Worm (Caenorhabditis elegans): Measurements from ENCODE around the gene C17H11.6.

DNA sequence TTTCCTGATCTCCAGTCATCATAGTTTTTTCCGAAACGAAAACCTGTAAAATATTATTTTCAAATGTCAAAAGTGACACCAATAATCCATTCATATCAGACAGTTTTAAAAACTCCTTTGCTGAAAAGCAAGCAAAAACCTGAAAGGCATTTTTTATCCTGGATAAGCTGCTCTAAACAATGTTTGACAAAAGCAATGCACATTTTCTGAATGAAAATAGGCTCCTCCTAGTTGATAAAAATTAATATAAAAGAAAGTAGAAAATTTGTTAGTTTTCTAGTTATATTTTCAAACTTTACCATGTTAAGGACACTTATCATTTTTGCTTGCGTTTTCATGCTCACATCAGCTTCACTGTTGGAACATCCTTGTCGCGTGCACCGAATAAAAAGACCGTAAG lies 15.8 kb upstream of the C17H11.6 start, which contains the start of gene K02A6.1:
- TF ChIP-seq elt-1 (tag; optimal IDR thresholded peaks at IDR 0.05), result no peak
- no peak for TF ChIP-seq nhr-12 (tag; optimal IDR thresholded peaks at IDR 0.05)
- TF ChIP-seq unc-39 (tag; optimal IDR thresholded peaks at IDR 0.05), result no peak

Data from whole organism, L2 larva.